Fruit fly (Drosophila melanogaster) whole organism, embryonic: ENCODE results near the gene CG7702.

Experiments
- Abd-B ChIP-seq: fragments of 200-800 bp; sonication (Bioruptor generic); optimal IDR thresholded peaks from 2 replicates; lab custom pipeline; 2018; ENCODE audit warnings: missing biosample characterization, mild to moderate bottlenecking, missing genetic modification characterization, moderate library complexity
- Antp ChIP-seq: fragments of 200-800 bp; sonication (Bioruptor generic); optimal IDR thresholded peaks from 3 replicates; lab custom pipeline; 2016; ENCODE audit warnings: missing biosample characterization, missing genetic modification characterization
- CG10147 ChIP-seq: fragments of 200-800 bp; sonication (Bioruptor generic); optimal IDR thresholded peaks from 2 replicates; lab custom pipeline; 2019; ENCODE audit warnings: missing biosample characterization, mild to moderate bottlenecking, missing genetic modification characterization, moderate library complexity
- CG10209 ChIP-seq: fragments of 200-800 bp; sonication (Bioruptor generic); optimal IDR thresholded peaks from 3 replicates; lab custom pipeline; 2017; ENCODE audit warnings: missing biosample characterization, mild to moderate bottlenecking, missing genetic modification characterization, missing genetic modification reagents
- CG10274 ChIP-seq: fragments of 200-800 bp; sonication (Bioruptor generic); optimal IDR thresholded peaks from 3 replicates; lab custom pipeline; 2017; ENCODE audit warnings: missing biosample characterization, mild to moderate bottlenecking, missing genetic modification characterization
- CG10543 ChIP-seq: fragments of 200-800 bp; sonication (Bioruptor generic); optimal IDR thresholded peaks from 3 replicates; lab custom pipeline; 2017; ENCODE audit warnings: missing biosample characterization, mild to moderate bottlenecking, missing genetic modification characterization, moderate library complexity
- CG11696 ChIP-seq: fragments of 200-800 bp; sonication (Bioruptor generic); IDR thresholded peaks from 2 replicates; pipeline ENCODE4 v1.3.6; 2022; ENCODE audit warnings: missing biosample characterization, missing genetic modification characterization
- CG14965 ChIP-seq: fragments of 200-800 bp; sonication (Bioruptor generic); optimal IDR thresholded peaks from 2 replicates; lab custom pipeline; 2016; ENCODE audit warnings: missing biosample characterization, missing genetic modification characterization, borderline replicate concordance
- CG1603 ChIP-seq: fragments of 200-800 bp; sonication (Bioruptor generic); optimal IDR thresholded peaks from 2 replicates; lab custom pipeline; 2019; ENCODE audit warnings: missing biosample characterization, mild to moderate bottlenecking, missing genetic modification characterization, moderate library complexity
- CG1647 ChIP-seq: fragments of 200-800 bp; sonication (Bioruptor generic); optimal IDR thresholded peaks from 3 replicates; lab custom pipeline; 2016; ENCODE audit warnings: missing biosample characterization, missing genetic modification characterization
- CG1792 ChIP-seq: fragments of 200-800 bp; sonication (Bioruptor generic); optimal IDR thresholded peaks from 2 replicates; lab custom pipeline; 2016; ENCODE audit warnings: missing biosample characterization, missing genetic modification characterization
- CG3065 ChIP-seq: fragments of 200-800 bp; sonication (Bioruptor generic); optimal IDR thresholded peaks from 2 replicates; lab custom pipeline; 2016; ENCODE audit warnings: missing biosample characterization, missing genetic modification characterization
- CG3847 ChIP-seq: fragments of 200-800 bp; sonication (Bioruptor generic); IDR thresholded peaks from 2 replicates; pipeline ENCODE4 v1.3.6; 2022; ENCODE audit warnings: missing biosample characterization, missing genetic modification characterization
- CG4328 ChIP-seq: fragments of 200-800 bp; sonication (Bioruptor generic); optimal IDR thresholded peaks from 3 replicates; lab custom pipeline; 2017; ENCODE audit warnings: missing biosample characterization, missing genetic modification reagents, missing genetic modification characterization
- CG4404 ChIP-seq: fragments of 200-800 bp; sonication (Bioruptor generic); IDR thresholded peaks from 2 replicates; pipeline ENCODE4 v1.3.6; 2022; ENCODE audit warnings: missing biosample characterization, missing genetic modification characterization
- CG4617 ChIP-seq: fragments of 200-800 bp; sonication (Bioruptor generic); optimal IDR thresholded peaks from 3 replicates; lab custom pipeline; 2016; ENCODE audit warnings: missing biosample characterization, missing genetic modification characterization, borderline replicate concordance
- CG5245 ChIP-seq: fragments of 200-800 bp; sonication (Bioruptor generic); optimal IDR thresholded peaks from 3 replicates; lab custom pipeline; 2016; ENCODE audit warnings: missing biosample characterization, missing genetic modification characterization
- CG6689 ChIP-seq: fragments of 200-800 bp; sonication (Bioruptor generic); IDR thresholded peaks from 2 replicates; pipeline ENCODE4 v1.3.6; 2022; ENCODE audit warnings: missing biosample characterization, missing genetic modification characterization
- CG7556 ChIP-seq: fragments of 200-800 bp; sonication (Bioruptor generic); optimal IDR thresholded peaks from 2 replicates; lab custom pipeline; 2017; ENCODE audit warnings: missing biosample characterization, mild to moderate bottlenecking, missing genetic modification characterization
- CG7786 ChIP-seq: fragments of 200-800 bp; sonication (Bioruptor generic); optimal IDR thresholded peaks from 2 replicates; lab custom pipeline; 2016; ENCODE audit warnings: missing biosample characterization, missing genetic modification characterization
- CG9609 ChIP-seq: fragments of 200-800 bp; sonication (Bioruptor generic); optimal IDR thresholded peaks from 3 replicates; lab custom pipeline; 2016; ENCODE audit warnings: missing biosample characterization, missing genetic modification characterization
- D ChIP-seq, 2 experiments: fragments of 200-800 bp in 1 of 2; fragments of >200 bp in 1 of 2; sonication (Bioruptor generic) in 1 of 2; optimal IDR thresholded peaks; 2 replicates in 1 of 2; 3 replicates in 1 of 2; lab custom pipeline; 2017; ENCODE audit warnings: mild to moderate bottlenecking in 1 of 2, missing biosample characterization in 1 of 2, missing genetic modification characterization in 1 of 2, missing genetic modification reagents in 1 of 2
- Dref ChIP-seq: fragments of 200-800 bp; sonication (Bioruptor generic); IDR thresholded peaks from 2 replicates; pipeline ENCODE4 v1.3.6; 2022; ENCODE audit warnings: missing biosample characterization, missing genetic modification characterization
- ERR ChIP-seq: fragments of 200-800 bp; sonication (Bioruptor generic); optimal IDR thresholded peaks from 2 replicates; lab custom pipeline; 2016; ENCODE audit warnings: missing biosample characterization, missing genetic modification characterization
- Gug ChIP-seq: fragments of 200-800 bp; sonication (Bioruptor generic); IDR thresholded peaks from 4 replicates; pipeline ENCODE4 v1.3.6; 2022; ENCODE audit warnings: missing biosample characterization, missing genetic modification characterization
- Lhr ChIP-seq: fragments of 200-800 bp; sonication (Bioruptor generic); optimal IDR thresholded peaks from 3 replicates; lab custom pipeline; 2017; ENCODE audit warnings: mild to moderate bottlenecking, missing biosample characterization, missing genetic modification reagents, missing genetic modification characterization
- MESR4 ChIP-seq: fragments of 200-800 bp; sonication (Bioruptor generic); optimal IDR thresholded peaks from 2 replicates; lab custom pipeline; 2018; ENCODE audit warnings: missing biosample characterization, mild to moderate bottlenecking, missing genetic modification characterization, moderate library complexity
- Opbp ChIP-seq: fragments of 200-800 bp; sonication (Bioruptor generic); IDR thresholded peaks from 3 replicates; pipeline ENCODE4 v1.3.6; 2022; ENCODE audit warnings: missing biosample characterization, missing genetic modification characterization; ENCODE audit not compliant: partially characterized antibody
- Sry-δ ChIP-seq: fragments of 200-800 bp; sonication (Bioruptor generic); optimal IDR thresholded peaks from 2 replicates; lab custom pipeline; 2016; ENCODE audit warnings: missing biosample characterization, missing genetic modification characterization
- Taf1 ChIP-seq: fragments of 200-800 bp; sonication (Bioruptor generic); IDR thresholded peaks from 2 replicates; pipeline ENCODE4 v1.3.6; 2022; ENCODE audit warnings: missing biosample characterization, missing genetic modification characterization
- Usf ChIP-seq: fragments of 200-800 bp; sonication (Bioruptor generic); optimal IDR thresholded peaks from 2 replicates; lab custom pipeline; 2017; ENCODE audit warnings: missing genotype, missing biosample characterization, missing genetic modification characterization
- Xbp1 ChIP-seq: fragments of 200-800 bp; sonication (Bioruptor generic); optimal IDR thresholded peaks from 3 replicates; lab custom pipeline; 2016; ENCODE audit warnings: missing biosample characterization, mild to moderate bottlenecking, missing genetic modification characterization
- bigmax ChIP-seq: fragments of 200-800 bp; sonication (Bioruptor generic); optimal IDR thresholded peaks from 2 replicates; lab custom pipeline; 2018; ENCODE audit warnings: missing biosample characterization, mild to moderate bottlenecking, missing genetic modification characterization
- chif ChIP-seq, 2 experiments: fragments of 200-800 bp; sonication (Bioruptor generic); optimal IDR thresholded peaks; 3 replicates each; lab custom pipeline; 2016; ENCODE audit warnings: missing biosample characterization in 2 of 2, missing genetic modification characterization in 2 of 2
- crp ChIP-seq, 2 experiments: fragments of 200-800 bp; sonication (Bioruptor generic); optimal IDR thresholded peaks; 2 replicates in 1 of 2; 3 replicates in 1 of 2; lab custom pipeline; 2017; ENCODE audit warnings: missing biosample characterization in 2 of 2, missing genetic modification characterization in 2 of 2, mild to moderate bottlenecking in 1 of 2, moderate library complexity in 1 of 2
- danr ChIP-seq: fragments of 200-800 bp; sonication (Bioruptor generic); IDR thresholded peaks from 2 replicates; pipeline ENCODE4 v1.3.6; 2022; ENCODE audit warnings: missing biosample characterization, missing genetic modification characterization
- disco-r ChIP-seq: fragments of 200-800 bp; sonication (Bioruptor generic); optimal IDR thresholded peaks from 2 replicates; lab custom pipeline; 2016; ENCODE audit warnings: missing biosample characterization, missing genetic modification characterization
- gcm2 ChIP-seq: fragments of 200-800 bp; sonication (Bioruptor generic); optimal IDR thresholded peaks from 2 replicates; lab custom pipeline; 2016; ENCODE audit warnings: missing biosample characterization, missing genetic modification characterization
- hbn ChIP-seq: fragments of 200-800 bp; sonication (Bioruptor generic); IDR thresholded peaks from 2 replicates; pipeline ENCODE4 v1.3.6; 2022; ENCODE audit warnings: missing biosample characterization, missing genetic modification characterization; ENCODE audit not compliant: partially characterized antibody
- insv ChIP-seq, 2 experiments: fragments of 200-800 bp; sonication (Bioruptor generic); optimal IDR thresholded peaks; 3 replicates each; lab custom pipeline; 2016 to 2018; ENCODE audit warnings: missing biosample characterization in 2 of 2, missing genetic modification characterization in 2 of 2
- lmd ChIP-seq: fragments of 200-800 bp; sonication (Bioruptor generic); IDR thresholded peaks from 2 replicates; pipeline ENCODE4 v1.3.6; 2022; ENCODE audit warnings: missing biosample characterization, missing genetic modification characterization
- maf-S ChIP-seq: fragments of 200-800 bp; sonication (Bioruptor generic); optimal IDR thresholded peaks from 2 replicates; lab custom pipeline; 2016; ENCODE audit warnings: missing biosample characterization, missing genetic modification characterization
- mld ChIP-seq: fragments of 200-800 bp; sonication (Bioruptor generic); IDR thresholded peaks from 3 replicates; pipeline ENCODE4 v1.3.6; 2022; ENCODE audit warnings: missing biosample characterization, missing genetic modification characterization; ENCODE audit not compliant: partially characterized antibody
- nau ChIP-seq: fragments of 200-800 bp; sonication (Bioruptor generic); optimal IDR thresholded peaks from 3 replicates; lab custom pipeline; 2017; ENCODE audit warnings: missing biosample characterization, mild to moderate bottlenecking, missing genetic modification characterization, missing genetic modification reagents
- pnt ChIP-seq: fragments of 200-800 bp; sonication (Bioruptor generic); optimal IDR thresholded peaks from 3 replicates; lab custom pipeline; 2016; ENCODE audit warnings: missing biosample characterization, missing genetic modification characterization
- seq ChIP-seq: fragments of 200-800 bp; sonication (Bioruptor generic); IDR thresholded peaks from 2 replicates; pipeline ENCODE4 v1.3.6; 2022; ENCODE audit warnings: missing biosample characterization, missing genetic modification characterization
- usp ChIP-seq: fragments of >200 bp; optimal IDR thresholded peaks from 2 replicates; lab custom pipeline; 2017; ENCODE audit warnings: missing biosample characterization, missing genetic modification characterization
- wek ChIP-seq: fragments of 200-800 bp; sonication (Bioruptor generic); optimal IDR thresholded peaks from 3 replicates; lab custom pipeline; 2018; ENCODE audit warnings: missing biosample characterization, mild to moderate bottlenecking, missing genetic modification characterization, moderate library complexity

Gene CG7702

dm6 chr3R:18658945-18659642 is 10.1 kb upstream of the CG7702 start, which contains the start of the genes CG31224 and CstF64 (continued):
- TF ChIP-seq CG4328 = peak; percentile 68
- TF ChIP-seq CG14965 (GFP tag; lab: Kevin White, UChicago) = peak; percentile 52
- peak; percentile 86 for TF ChIP-seq CG1647 (GFP tag; lab: Kevin White, UChicago)
- TF ChIP-seq Taf1 (GFP tag; lab: Robert Waterston, UW) = peak; percentile 54; the same call in 1 of the 2 replicates
- TF ChIP-seq CG11696 (GFP tag; lab: Robert Waterston, UW) = no peak; the same call in 1 of the 2 replicates
- TF ChIP-seq CG1792 (GFP tag; lab: Kevin White, UChicago) = peak; percentile 83
- peak; percentile 74 for TF ChIP-seq CG4404
- peak; percentile 59 for TF ChIP-seq Usf (GFP tag; lab: Kevin White, UChicago)
- TF ChIP-seq Lhr (GFP tag; lab: Kevin White, UChicago) = no peak
- TF ChIP-seq disco-r (GFP tag; lab: Kevin White, UChicago) = peak; percentile 81
- peak; percentile 76 for TF ChIP-seq CG7556 (GFP tag; lab: Kevin White, UChicago)
- TF ChIP-seq CG4617 (GFP tag; lab: Kevin White, UChicago) = peak; percentile 90
- TF ChIP-seq CG10543 = peak; percentile 85
- peak; percentile 88 for TF ChIP-seq Antp (GFP tag; lab: Kevin White, UChicago)
- TF ChIP-seq chif (GFP tag; optimal IDR thresholded peaks at IDR 0.05; lab: Kevin White, UChicago) = peak; percentile 87 to 88
- peak; percentile 82 for TF ChIP-seq Abd-B (GFP tag; lab: Kevin White, UChicago)
- peak; percentile 87 for TF ChIP-seq Xbp1 (GFP tag; lab: Kevin White, UChicago)
- no peak for TF ChIP-seq nau (GFP tag; lab: Kevin White, UChicago)
- peak; percentile 80 for TF ChIP-seq lmd
- TF ChIP-seq maf-S (GFP tag; lab: Kevin White, UChicago) = peak; percentile 65
- peak; percentile 63 for TF ChIP-seq gcm2 (GFP tag; lab: Kevin White, UChicago)
- TF ChIP-seq hbn = no peak
- TF ChIP-seq CG5245 (GFP tag; lab: Kevin White, UChicago) = peak; percentile 76
- peak; percentile 84 for TF ChIP-seq CG6689 (GFP tag; lab: Robert Waterston, UW)
- TF ChIP-seq CG3065 (GFP tag; lab: Kevin White, UChicago) = peak; percentile 42
- peak; percentile 40 for TF ChIP-seq Dref (GFP tag; lab: Robert Waterston, UW)
- TF ChIP-seq insv (GFP tag; optimal IDR thresholded peaks at IDR 0.05; lab: Kevin White, UChicago) = peak in 1 of 2 experiments; percentile 49
- TF ChIP-seq Gug = peak; percentile 75
- peak in 1 of 2 experiments; percentile 63 for TF ChIP-seq crp (GFP tag; optimal IDR thresholded peaks at IDR 0.05; lab: Kevin White, UChicago)
- TF ChIP-seq ERR (GFP tag; lab: Kevin White, UChicago) = peak; percentile 85
- TF ChIP-seq Sry-δ (GFP tag; lab: Kevin White, UChicago) = peak; percentile 75
- TF ChIP-seq CG10147 (GFP tag; lab: Kevin White, UChicago) = peak; percentile 60
- TF ChIP-seq MESR4 (GFP tag; lab: Kevin White, UChicago) = peak; percentile 93
- TF ChIP-seq wek (GFP tag; lab: Kevin White, UChicago) = no peak
- TF ChIP-seq seq (GFP tag; lab: Robert Waterston, UW) = peak; percentile 66; the same call in 1 of the 2 replicates
- peak; percentile 49 for TF ChIP-seq CG10274
- no peak for TF ChIP-seq CG1603 (tag; lab: Kevin White, UChicago)
- no peak; the same call in 1 of the 2 replicates for TF ChIP-seq danr (GFP tag; lab: Robert Waterston, UW)
- no peak for TF ChIP-seq D (optimal IDR thresholded peaks at IDR 0.05; lab: Kevin White, UChicago)
- TF ChIP-seq D (GFP tag; optimal IDR thresholded peaks at IDR 0.05; lab: Kevin White, UChicago) = peak; percentile 67
- peak; percentile 92 for TF ChIP-seq CG3847
- peak; percentile 83 for TF ChIP-seq CG9609 (GFP tag; lab: Kevin White, UChicago)
- peak; percentile 88 for TF ChIP-seq CG7786 (GFP tag; lab: Kevin White, UChicago)
- 0 out of 3 replicates have a peak, but pooled peaks have one; percentile 36 for TF ChIP-seq Opbp
- TF ChIP-seq usp (GFP tag; lab: Kevin White, UChicago) = no peak
- no peak for TF ChIP-seq bigmax (GFP tag; lab: Kevin White, UChicago)
- TF ChIP-seq pnt = peak; percentile 85
- TF ChIP-seq CG10209 = no peak
- TF ChIP-seq mld (GFP tag; lab: Robert Waterston, UW) = no peak
